Worm (Caenorhabditis elegans): ENCODE measurements around the gene ZK6.8.

The ZK6.8 gene

ce11 chrV:433898-434297 is 52.2 kb downstream of the ZK6.8 start, which contains the start of gene B0554.2:
TSS of gene B0554.2 (plus strand) at chrV:434198.
- TF ChIP-seq ztf-29 (GFP tag; IDR thresholded peaks at IDR 0.05), result no peak
- TF ChIP-seq T22C8.4 (GFP tag; IDR thresholded peaks at IDR 0.05), result no peak
- no peak for TF ChIP-seq cog-1 (tag; optimal IDR thresholded peaks at IDR 0.05)
- TF ChIP-seq flt-1 (GFP tag; IDR thresholded peaks at IDR 0.05), result no peak
- no peak for TF ChIP-seq ref-1 (GFP tag; conservative IDR thresholded peaks at IDR 0.05)
- no peak for TF ChIP-seq med-1 (GFP tag; optimal IDR thresholded peaks at IDR 0.05; ENCODE audit: insufficient read depth)
- no peak for TF ChIP-seq klf-2 (GFP tag; conservative IDR thresholded peaks at IDR 0.05)
- TF ChIP-seq ztf-23 (GFP tag; IDR thresholded peaks at IDR 0.05), result no peak
- no peak for TF ChIP-seq tab-1 (GFP tag; IDR thresholded peaks at IDR 0.05)
